Worm (Caenorhabditis elegans) whole organism, L2 larva: ENCODE data around the gene T16G1.2.

Source experiments
- ZK546.5 ChIP-seq: sonication (generic microtip); optimal IDR thresholded peaks from 2 replicates; lab custom pipeline; 2017; ENCODE audit warnings: missing biosample characterization, missing genetic modification characterization
- unc-39 ChIP-seq: fragments of 150-350 bp; optimal IDR thresholded peaks from 2 replicates; lab custom pipeline; 2014; ENCODE audit warnings: missing biosample characterization, missing genetic modification characterization

- no peak for TF ChIP-seq ZK546.5 (tag; lab: Kevin White, UChicago)
- TF ChIP-seq unc-39 (tag; lab: Kevin White, UChicago), result no peak
Measured at ce11 chrV:12904054-12904453, 25.2 kb upstream of the T16G1.2 start, which contains the start of gene ttr-27.
